Worm (Caenorhabditis elegans) whole organism, L4 larva: ENCODE measurements around the gene K02D10.2.
A peak's percentile ranks its signal among the peaks of the same experiment; 100 is the strongest.

Experiments used
- F10B5.3 ChIP-seq: sonication (generic microtip); optimal IDR thresholded peaks from 2 replicates; lab custom pipeline; 2016; ENCODE audit warnings: mild to moderate bottlenecking, missing genetic modification characterization, missing compliant biosample characterization
- F37D6.2 ChIP-seq: sonication (generic microtip); optimal IDR thresholded peaks from 2 replicates; lab custom pipeline; 2016; ENCODE audit warnings: mild to moderate bottlenecking, missing genetic modification characterization, missing compliant biosample characterization
- F44E2.7 ChIP-seq: fragments of 200-800 bp; sonication (Bioruptor generic); IDR thresholded peaks from 2 replicates; pipeline ENCODE4 v2.1.2; 2022; ENCODE audit warnings: missing genetic modification characterization, missing compliant biosample characterization
- F49E8.2 ChIP-seq: sonication (generic microtip); optimal IDR thresholded peaks from 2 replicates; lab custom pipeline; 2016; ENCODE audit warnings: missing compliant biosample characterization, mild to moderate bottlenecking, missing genetic modification characterization, borderline replicate concordance
- R02D3.7 ChIP-seq: fragments of 150-350 bp; sonication (generic microtip); optimal IDR thresholded peaks from 3 replicates; lab custom pipeline; 2014; ENCODE audit warnings: missing biosample characterization, missing genetic modification characterization
- T20F7.1 ChIP-seq: fragments of 200-800 bp; sonication (Bioruptor generic); optimal IDR thresholded peaks from 2 replicates; lab custom pipeline; 2018; ENCODE audit warnings: mild to moderate bottlenecking, missing genetic modification characterization, missing compliant biosample characterization
- Y105C5A.15 ChIP-seq: fragments of 200-800 bp; sonication (Bioruptor generic); IDR thresholded peaks from 2 replicates; pipeline ENCODE4 v1.3.6; 2022; ENCODE audit warnings: missing genetic modification characterization, missing compliant biosample characterization
- Y48G9A.11 ChIP-seq: fragments of 200-800 bp; sonication (Bioruptor generic); IDR thresholded peaks from 2 replicates; pipeline ENCODE4 v1.3.6; 2022; ENCODE audit warnings: missing genetic modification reagents, missing genetic modification characterization, missing compliant biosample characterization
- Y5F2A.4 ChIP-seq: fragments of 200-800 bp; sonication (Bioruptor generic); optimal IDR thresholded peaks from 2 replicates; lab custom pipeline; 2018; ENCODE audit warnings: mild to moderate bottlenecking, missing genetic modification characterization, missing compliant biosample characterization
- aly-2 ChIP-seq: sonication (generic microtip); optimal IDR thresholded peaks from 2 replicates; lab custom pipeline; 2018; ENCODE audit warnings: missing biosample characterization, missing genetic modification characterization
- ama-1 ChIP-seq: fragments of 150-350 bp; optimal IDR thresholded peaks from 2 replicates; lab custom pipeline; 2014; ENCODE audit warnings: inconsistent platforms, mixed read lengths
- arid-1 ChIP-seq: fragments of 200-800 bp; sonication (Bioruptor generic); conservative IDR thresholded peaks from 2 replicates; pipeline ENCODE4 v1.3.6; 2022; ENCODE audit warnings: missing genetic modification reagents, missing genetic modification characterization, missing compliant biosample characterization
- ceh-82 ChIP-seq: sonication (generic microtip); optimal IDR thresholded peaks from 2 replicates; lab custom pipeline; 2017; ENCODE audit warnings: missing biosample characterization, missing genetic modification characterization
- ces-1 ChIP-seq: fragments of 150-350 bp; sonication (generic microtip); optimal IDR thresholded peaks from 4 replicates; lab custom pipeline; 2014; ENCODE audit warnings: missing biosample characterization, missing genetic modification reagents, missing genetic modification characterization
- cey-2 ChIP-seq: sonication (generic microtip); optimal IDR thresholded peaks from 3 replicates; lab custom pipeline; 2017; ENCODE audit warnings: missing genetic modification characterization, mild to moderate bottlenecking, missing compliant biosample characterization, antibody characterized with exemption, borderline replicate concordance; ENCODE audit not compliant: insufficient read depth
- ctbp-1 ChIP-seq: fragments of 200-800 bp; sonication (Bioruptor generic); IDR thresholded peaks from 2 replicates; pipeline ENCODE4 v1.3.6; 2022; ENCODE audit warnings: missing genetic modification reagents, missing genetic modification characterization, missing compliant biosample characterization
- daf-12 ChIP-seq: fragments of 150-350 bp; optimal IDR thresholded peaks from 2 replicates; lab custom pipeline; 2014; ENCODE audit warnings: missing biosample characterization, missing genetic modification reagents, missing genetic modification characterization
- daf-16 ChIP-seq, 3 experiments: sonication (generic microtip); optimal IDR thresholded peaks; 2 replicates each; lab custom pipeline; 2016 to 2017; ENCODE audit warnings: missing genetic modification characterization in 3 of 3, missing genetic modification reagents in 3 of 3, mild to moderate bottlenecking in 2 of 3, missing compliant biosample characterization in 2 of 3, missing biosample characterization in 1 of 3, moderate library complexity in 1 of 3
- duxl-1 ChIP-seq: sonication (generic microtip); optimal IDR thresholded peaks from 2 replicates; lab custom pipeline; 2016; ENCODE audit warnings: mild to moderate bottlenecking, missing genetic modification characterization, moderate library complexity, missing compliant biosample characterization; ENCODE audit not compliant: poor library complexity
- egl-27 ChIP-seq: sonication (generic microtip); optimal IDR thresholded peaks from 3 replicates; lab custom pipeline; 2017; ENCODE audit warnings: missing biosample characterization, missing genetic modification reagents, missing genetic modification characterization
- fkh-10 ChIP-seq: fragments of 150-350 bp; optimal IDR thresholded peaks from 2 replicates; lab custom pipeline; 2014; ENCODE audit warnings: missing biosample characterization, missing genetic modification reagents, missing genetic modification characterization
- fos-1 ChIP-seq: fragments of 150-350 bp; optimal IDR thresholded peaks from 2 replicates; lab custom pipeline; 2014; ENCODE audit warnings: missing biosample characterization, missing genetic modification characterization
- hlh-11 ChIP-seq: fragments of 200-800 bp; sonication (Bioruptor generic); optimal IDR thresholded peaks from 2 replicates; lab custom pipeline; 2018; ENCODE audit warnings: mild to moderate bottlenecking, missing genetic modification characterization, missing compliant biosample characterization
- lim-7 ChIP-seq: fragments of 200-800 bp; sonication (Bioruptor generic); IDR thresholded peaks from 2 replicates; pipeline ENCODE4 v1.3.6; 2022; ENCODE audit warnings: missing genetic modification characterization, missing compliant biosample characterization
- lin-1 ChIP-seq: fragments of 200-800 bp; sonication (Bioruptor generic); IDR thresholded peaks from 2 replicates; pipeline ENCODE4 v1.3.6; 2022; ENCODE audit warnings: missing genetic modification reagents, missing genetic modification characterization, missing compliant biosample characterization
- lin-13 ChIP-seq: fragments of 150-350 bp; optimal IDR thresholded peaks from 2 replicates; lab custom pipeline; 2014; ENCODE audit warnings: missing biosample characterization, missing genetic modification reagents, missing genetic modification characterization
- lin-38 ChIP-seq: fragments of 200-800 bp; sonication (Bioruptor generic); IDR thresholded peaks from 2 replicates; pipeline ENCODE4 v1.3.6; 2022; ENCODE audit warnings: missing genetic modification reagents, missing genetic modification characterization, missing compliant biosample characterization
- lir-3 ChIP-seq: sonication (generic microtip); optimal IDR thresholded peaks from 2 replicates; lab custom pipeline; 2016; ENCODE audit warnings: mild to moderate bottlenecking, missing genetic modification characterization, missing compliant biosample characterization
- lsy-2 ChIP-seq, 2 experiments: fragments of 150-350 bp in 1 of 2; sonication (generic microtip) in 1 of 2; optimal IDR thresholded peaks; 2 replicates each; lab custom pipeline; 2014 to 2017; ENCODE audit warnings: missing biosample characterization in 2 of 2, missing genetic modification characterization in 2 of 2
- mdt-29 ChIP-seq: fragments of 200-800 bp; sonication (Bioruptor generic); IDR thresholded peaks from 2 replicates; pipeline ENCODE4 v1.3.6; 2022; ENCODE audit warnings: missing genetic modification reagents, missing genetic modification characterization, missing compliant biosample characterization
- mxl-2 ChIP-seq: fragments of 200-800 bp; sonication (Bioruptor generic); conservative IDR thresholded peaks from 2 replicates; pipeline ENCODE4 v1.3.6; 2022; ENCODE audit warnings: missing genetic modification reagents, missing genetic modification characterization, missing compliant biosample characterization
- nhr-10 ChIP-seq: fragments of 150-350 bp; optimal IDR thresholded peaks from 2 replicates; lab custom pipeline; 2014; ENCODE audit warnings: missing biosample characterization, missing genetic modification characterization
- nhr-11 ChIP-seq: fragments of 150-350 bp; optimal IDR thresholded peaks from 2 replicates; lab custom pipeline; 2014; ENCODE audit warnings: missing biosample characterization, missing genetic modification characterization
- nhr-25 ChIP-seq: sonication (generic microtip); optimal IDR thresholded peaks from 2 replicates; lab custom pipeline; 2017; ENCODE audit warnings: missing genetic modification characterization, mild to moderate bottlenecking, missing compliant biosample characterization, antibody characterized with exemption, moderate library complexity, borderline replicate concordance; ENCODE audit not compliant: insufficient read depth
- nhr-41 ChIP-seq: fragments of 200-800 bp; sonication (Bioruptor generic); IDR thresholded peaks from 2 replicates; pipeline ENCODE4 v1.3.6; 2022; ENCODE audit warnings: missing genetic modification reagents, missing genetic modification characterization, missing compliant biosample characterization
- nhr-42 ChIP-seq: fragments of 200-800 bp; sonication (Bioruptor generic); IDR thresholded peaks from 2 replicates; pipeline ENCODE4 v1.3.6; 2022; ENCODE audit warnings: missing genetic modification characterization, missing compliant biosample characterization
- nhr-48 ChIP-seq: sonication (generic microtip); optimal IDR thresholded peaks from 2 replicates; lab custom pipeline; 2016; ENCODE audit warnings: mild to moderate bottlenecking, missing genetic modification characterization, missing compliant biosample characterization
- nhr-6 ChIP-seq: fragments of 150-350 bp; optimal IDR thresholded peaks from 2 replicates; lab custom pipeline; 2014; ENCODE audit warnings: missing biosample characterization, missing genetic modification characterization
- nhr-77 ChIP-seq: fragments of 150-350 bp; optimal IDR thresholded peaks from 2 replicates; lab custom pipeline; 2014; ENCODE audit warnings: missing biosample characterization, missing genetic modification characterization
- pha-4 ChIP-seq, 2 experiments: fragments of 150-350 bp in 1 of 2; fragments of 200-800 bp in 1 of 2; sonication (Bioruptor generic) in 1 of 2; IDR thresholded peaks in 1 of 2; optimal IDR thresholded peaks in 1 of 2; 2 replicates each; pipeline versions ENCODE4 v1.3.6 to Lab custom; 2014 to 2022; ENCODE audit warnings: missing genetic modification characterization in 2 of 2, missing genetic modification reagents in 2 of 2, missing biosample characterization in 1 of 2, missing compliant biosample characterization in 1 of 2
- pqm-1 ChIP-seq: sonication (generic microtip); optimal IDR thresholded peaks from 2 replicates; lab custom pipeline; 2017; ENCODE audit warnings: missing biosample characterization, missing genetic modification characterization
- set-16 ChIP-seq: fragments of 200-800 bp; sonication (Bioruptor generic); IDR thresholded peaks from 2 replicates; pipeline ENCODE4 v1.3.6; 2022; ENCODE audit warnings: missing genetic modification reagents, missing genetic modification characterization, missing compliant biosample characterization
- snpc-1.2 ChIP-seq: fragments of 200-800 bp; sonication (Bioruptor generic); IDR thresholded peaks from 2 replicates; pipeline ENCODE4 v1.3.6; 2022; ENCODE audit warnings: missing genetic modification reagents, missing genetic modification characterization, missing compliant biosample characterization
- snpc-4 ChIP-seq: fragments of 150-350 bp; optimal IDR thresholded peaks from 2 replicates; lab custom pipeline; 2014; ENCODE audit warnings: missing biosample characterization, missing genetic modification characterization
- spr-3 ChIP-seq: fragments of 200-800 bp; sonication (Bioruptor generic); optimal IDR thresholded peaks from 2 replicates; lab custom pipeline; 2018; ENCODE audit warnings: mild to moderate bottlenecking, missing genetic modification characterization, missing compliant biosample characterization
- tra-1 ChIP-seq: fragments of 200-800 bp; sonication (Bioruptor generic); IDR thresholded peaks from 2 replicates; pipeline ENCODE4 v1.3.6; 2022; ENCODE audit warnings: missing genetic modification reagents, missing genetic modification characterization, missing compliant biosample characterization
- unc-130 ChIP-seq: sonication (generic microtip); optimal IDR thresholded peaks from 2 replicates; lab custom pipeline; 2016; ENCODE audit warnings: missing genetic modification reagents, missing genetic modification characterization, missing compliant biosample characterization
- unc-62 ChIP-seq, 3 experiments: fragments of 150-350 bp in 1 of 3; sonication (generic microtip); optimal IDR thresholded peaks in 2 of 3; peaks in 1 of 3; 1 replicate in 1 of 3; 2 replicates in 2 of 3; lab custom pipeline; 2014 to 2017; ENCODE audit warnings: missing biosample characterization in 3 of 3, missing genetic modification characterization in 3 of 3, missing genetic modification reagents in 3 of 3, missing genotype in 1 of 3
- ztf-11 ChIP-seq: fragments of 150-350 bp; optimal IDR thresholded peaks from 2 replicates; lab custom pipeline; 2014; ENCODE audit warnings: missing biosample characterization, missing genetic modification characterization
- ztf-7 ChIP-seq: fragments of 150-350 bp; optimal IDR thresholded peaks from 2 replicates; lab custom pipeline; 2014; ENCODE audit warnings: missing biosample characterization, missing genetic modification characterization

The K02D10.2 gene

ce11 chrIII:8780473-8780872 is 9.4 kb upstream of the K02D10.2 start (continued):
- TF ChIP-seq nhr-48 (tag; lab: Kevin White, UChicago) (peak; percentile 52), lir-3 (no peak), unc-62 (GFP tag; optimal IDR thresholded peaks at IDR 0.05 in 1 of 2; lab: Kevin White, UChicago) (peak in 1 of 2 experiments; percentile 99), unc-62 (tag; optimal IDR thresholded peaks at IDR 0.05; lab: Kevin White, UChicago) (no peak), lin-13 (GFP tag; lab: Kevin White, UChicago) (no peak), spr-3 (GFP tag; lab: Kevin White, UChicago) (no peak), pha-4 (GFP tag; IDR thresholded peaks at IDR 0.05; lab: Robert Waterston, UW) (no peak), pha-4 (tag; optimal IDR thresholded peaks at IDR 0.05; lab: Kevin White, UChicago) (no peak), ctbp-1 (GFP tag; lab: Robert Waterston, UW) (no peak), daf-16 (GFP tag; optimal IDR thresholded peaks at IDR 0.05; lab: Kevin White, UChicago) (no peak), daf-16 (tag; optimal IDR thresholded peaks at IDR 0.05; lab: Kevin White, UChicago) (no peak), lin-38 (no peak), lim-7 (GFP tag; lab: Robert Waterston, UW) (no peak), ceh-82 (no peak), unc-130 (GFP tag; lab: Kevin White, UChicago) (no peak), aly-2 (tag; lab: Kevin White, UChicago) (no peak), lsy-2 (tag; optimal IDR thresholded peaks at IDR 0.05; lab: Kevin White, UChicago) (peak in 1 of 2 experiments; percentile 43), tra-1 (GFP tag; lab: Robert Waterston, UW) (no peak), ama-1 (lab: Kevin White, UChicago) (no peak), F10B5.3 (tag; lab: Kevin White, UChicago) (no peak), pqm-1 (no peak), F44E2.7 (GFP tag; lab: Robert Waterston, UW) (no peak), fos-1 (tag; lab: Kevin White, UChicago) (no peak), snpc-4 (tag; lab: Kevin White, UChicago) (no peak), R02D3.7 (no peak), Y5F2A.4 (GFP tag; lab: Kevin White, UChicago) (no peak), daf-12 (tag; lab: Kevin White, UChicago) (no peak), set-16 (GFP tag; lab: Robert Waterston, UW) (no peak), F49E8.2 (no peak), egl-27 (no peak), ces-1 (GFP tag; lab: Kevin White, UChicago) (no peak), cey-2 (no peak), nhr-11 (tag; lab: Kevin White, UChicago) (peak; percentile 48), snpc-1.2 (GFP tag; lab: Robert Waterston, UW) (no peak), Y105C5A.15 (no peak), lin-1 (GFP tag; lab: Robert Waterston, UW) (no peak), ztf-7 (tag; lab: Kevin White, UChicago) (no peak), nhr-6 (no peak), F37D6.2 (no peak), duxl-1 (tag; lab: Kevin White, UChicago) (no peak), ztf-11 (tag; lab: Kevin White, UChicago) (no peak), Y48G9A.11 (GFP tag; lab: Robert Waterston, UW) (no peak), mxl-2 (GFP tag; lab: Robert Waterston, UW) (no peak), nhr-42 (GFP tag; lab: Robert Waterston, UW) (no peak), mdt-29 (GFP tag; lab: Robert Waterston, UW) (no peak), arid-1 (GFP tag; lab: Robert Waterston, UW) (no peak), fkh-10 (no peak), nhr-10 (tag; lab: Kevin White, UChicago) (no peak), nhr-25 (tag; lab: Kevin White, UChicago) (no peak), T20F7.1 (GFP tag; lab: Kevin White, UChicago) (no peak), nhr-77 (tag; lab: Kevin White, UChicago) (no peak), hlh-11 (tag; lab: Kevin White, UChicago) (peak; percentile 89), nhr-41 (GFP tag; lab: Robert Waterston, UW) (no peak)
